Fruit fly (Drosophila melanogaster) whole organism, prepupa: ENCODE results near the gene Pp1-87B.

ENCODE experiments used
- Blimp-1 ChIP-seq: fragments of 200-800 bp; sonication (Bioruptor generic); optimal IDR thresholded peaks from 3 replicates; lab custom pipeline; 2017; ENCODE audit warnings: missing biosample characterization, missing genetic modification characterization, mild to moderate bottlenecking, moderate library complexity, missing genetic modification reagents
- CG10669 ChIP-seq: fragments of 200-800 bp; sonication (Bioruptor generic); optimal IDR thresholded peaks from 3 replicates; lab custom pipeline; 2018; ENCODE audit warnings: missing biosample characterization, mild to moderate bottlenecking, missing genetic modification characterization, moderate library complexity
- CG11294 ChIP-seq: fragments of 200-800 bp; sonication (Bioruptor generic); IDR thresholded peaks from 2 replicates; pipeline ENCODE4 v1.3.6; 2022; ENCODE audit warnings: missing biosample characterization, missing genetic modification characterization
- CG11762 ChIP-seq: fragments of 200-800 bp; sonication (Bioruptor generic); optimal IDR thresholded peaks from 3 replicates; lab custom pipeline; 2016; ENCODE audit warnings: missing biosample characterization, missing genetic modification characterization; ENCODE audit not compliant: insufficient read depth
- CG15336 ChIP-seq: fragments of 200-800 bp; sonication (Bioruptor generic); IDR thresholded peaks from 2 replicates; pipeline ENCODE4 v1.3.6; 2022; ENCODE audit warnings: missing biosample characterization, missing genetic modification characterization
- CG1621 ChIP-seq: fragments of 200-800 bp; sonication (Bioruptor generic); optimal IDR thresholded peaks from 3 replicates; lab custom pipeline; 2018; ENCODE audit warnings: missing biosample characterization, mild to moderate bottlenecking, missing genetic modification characterization
- CG16779 ChIP-seq: fragments of 200-800 bp; sonication (Bioruptor generic); optimal IDR thresholded peaks from 3 replicates; lab custom pipeline; 2017; ENCODE audit warnings: missing biosample characterization, mild to moderate bottlenecking, missing genetic modification characterization
- CG3032 ChIP-seq: fragments of 200-800 bp; optimal IDR thresholded peaks from 2 replicates; lab custom pipeline; 2019; ENCODE audit warnings: missing biosample characterization, mild to moderate bottlenecking, missing genetic modification characterization, moderate library complexity
- CG32006 ChIP-seq: fragments of 200-800 bp; sonication (Bioruptor generic); optimal IDR thresholded peaks from 3 replicates; lab custom pipeline; 2017; ENCODE audit warnings: missing biosample characterization, mild to moderate bottlenecking, missing genetic modification characterization
- CG6276 ChIP-seq: fragments of 200-800 bp; sonication (Bioruptor generic); optimal IDR thresholded peaks from 2 replicates; lab custom pipeline; 2017; ENCODE audit warnings: missing biosample characterization, mild to moderate bottlenecking, missing genetic modification characterization
- CG6792 ChIP-seq: fragments of 200-800 bp; sonication (Bioruptor generic); optimal IDR thresholded peaks from 3 replicates; lab custom pipeline; 2016; ENCODE audit warnings: missing biosample characterization, missing genetic modification characterization
- CG6854 ChIP-seq: fragments of 200-800 bp; sonication (Bioruptor generic); optimal IDR thresholded peaks from 2 replicates; lab custom pipeline; 2017; ENCODE audit warnings: missing biosample characterization, mild to moderate bottlenecking, missing genetic modification characterization
- CG7368 ChIP-seq: fragments of 200-800 bp; sonication (Bioruptor generic); optimal IDR thresholded peaks from 3 replicates; lab custom pipeline; 2016; ENCODE audit warnings: missing biosample characterization, missing genetic modification characterization
- CG8119 ChIP-seq: fragments of 200-800 bp; sonication (Bioruptor generic); IDR thresholded peaks from 3 replicates; pipeline ENCODE4 v1.3.6; 2022; ENCODE audit warnings: missing biosample characterization, missing genetic modification characterization
- CG8319 ChIP-seq: fragments of 200-800 bp; sonication (Bioruptor generic); optimal IDR thresholded peaks from 3 replicates; lab custom pipeline; 2016; ENCODE audit warnings: missing biosample characterization, missing genetic modification characterization
- CG8632 ChIP-seq: fragments of 200-800 bp; sonication (Bioruptor generic); optimal IDR thresholded peaks from 3 replicates; lab custom pipeline; 2016; ENCODE audit warnings: missing biosample characterization, missing genetic modification characterization
- Eip75B ChIP-seq: fragments of 200-800 bp; sonication (Bioruptor generic); optimal IDR thresholded peaks from 3 replicates; lab custom pipeline; 2016; ENCODE audit warnings: missing biosample characterization, missing genetic modification characterization
- Eip78C ChIP-seq: fragments of 200-800 bp; sonication (Bioruptor generic); peaks from one replicate; lab custom pipeline; 2016; ENCODE audit warnings: missing biosample characterization, missing genetic modification characterization
- Eip93F ChIP-seq: fragments of 200-800 bp; sonication (Bioruptor generic); optimal IDR thresholded peaks from 2 replicates; lab custom pipeline; 2016; ENCODE audit warnings: missing biosample characterization, mild to moderate bottlenecking, missing genetic modification characterization
- Ets21C ChIP-seq: fragments of 200-800 bp; sonication (Bioruptor generic); optimal IDR thresholded peaks from 3 replicates; lab custom pipeline; 2016; ENCODE audit warnings: missing biosample characterization, missing genetic modification characterization
- Gug ChIP-seq: fragments of 200-800 bp; sonication (Bioruptor generic); IDR thresholded peaks from 2 replicates; pipeline ENCODE4 v1.3.6; 2022; ENCODE audit warnings: missing biosample characterization, missing genetic modification characterization
- Hr38 ChIP-seq: sonication (Bioruptor generic); optimal IDR thresholded peaks from 2 replicates; lab custom pipeline; 2016; ENCODE audit warnings: missing biosample characterization, missing genetic modification characterization
- Hr39 ChIP-seq: fragments of 200-800 bp; sonication (Bioruptor generic); optimal IDR thresholded peaks from 2 replicates; lab custom pipeline; 2016; ENCODE audit warnings: missing biosample characterization, missing genetic modification characterization
- Met ChIP-seq: fragments of 200-800 bp; sonication (Bioruptor generic); optimal IDR thresholded peaks from 3 replicates; lab custom pipeline; 2016; ENCODE audit warnings: missing biosample characterization, missing genetic modification characterization
- OdsH ChIP-seq: fragments of 200-800 bp; sonication (Bioruptor generic); optimal IDR thresholded peaks from 3 replicates; lab custom pipeline; 2016; ENCODE audit warnings: missing biosample characterization, missing genetic modification characterization
- Smox ChIP-seq: fragments of 200-800 bp; sonication (Bioruptor generic); optimal IDR thresholded peaks from 3 replicates; lab custom pipeline; 2016; ENCODE audit warnings: missing biosample characterization, missing genetic modification characterization
- Sox14 ChIP-seq: fragments of 200-800 bp; sonication (Bioruptor generic); optimal IDR thresholded peaks from 3 replicates; lab custom pipeline; 2016; ENCODE audit warnings: missing biosample characterization, missing genetic modification characterization
- Sox15 ChIP-seq: fragments of 200-800 bp; sonication (Bioruptor generic); optimal IDR thresholded peaks from 3 replicates; lab custom pipeline; 2016; ENCODE audit warnings: missing biosample characterization, missing genetic modification characterization
- achi ChIP-seq: fragments of 200-800 bp; sonication (Bioruptor generic); optimal IDR thresholded peaks from 3 replicates; lab custom pipeline; 2016; ENCODE audit warnings: missing biosample characterization, missing genetic modification characterization
- acj6 ChIP-seq: fragments of 200-800 bp; sonication (Bioruptor generic); optimal IDR thresholded peaks from 3 replicates; lab custom pipeline; 2016; ENCODE audit warnings: missing biosample characterization, missing genetic modification characterization
- cyc ChIP-seq: fragments of 200-800 bp; sonication (Bioruptor generic); optimal IDR thresholded peaks from 3 replicates; lab custom pipeline; 2016; ENCODE audit warnings: missing biosample characterization, missing genetic modification characterization
- dsx ChIP-seq: fragments of 200-800 bp; optimal IDR thresholded peaks from 3 replicates; lab custom pipeline; 2019; ENCODE audit warnings: missing biosample characterization, mild to moderate bottlenecking, missing genetic modification characterization, moderate library complexity; ENCODE audit not compliant: poor library complexity, severe bottlenecking
- eg ChIP-seq: fragments of 200-800 bp; sonication (Bioruptor generic); IDR thresholded peaks from 3 replicates; pipeline ENCODE4 v1.3.6; 2022; ENCODE audit warnings: missing biosample characterization, missing genetic modification characterization
- esn ChIP-seq: fragments of 200-800 bp; sonication (Bioruptor generic); optimal IDR thresholded peaks from 2 replicates; lab custom pipeline; 2016; ENCODE audit warnings: missing biosample characterization, mild to moderate bottlenecking, missing genetic modification characterization, moderate library complexity
- fd85E ChIP-seq: fragments of 200-800 bp; sonication (Bioruptor generic); optimal IDR thresholded peaks from 3 replicates; lab custom pipeline; 2016; ENCODE audit warnings: missing biosample characterization, missing genetic modification characterization
- lz ChIP-seq: fragments of 200-800 bp; sonication (Bioruptor generic); optimal IDR thresholded peaks from 3 replicates; lab custom pipeline; 2016; ENCODE audit warnings: missing biosample characterization, missing genetic modification characterization
- pdm3 ChIP-seq: fragments of 200-800 bp; sonication (Bioruptor generic); optimal IDR thresholded peaks from 3 replicates; lab custom pipeline; 2016; ENCODE audit warnings: missing biosample characterization, missing genetic modification characterization
- spab ChIP-seq: fragments of 200-800 bp; sonication (Bioruptor generic); optimal IDR thresholded peaks from 2 replicates; lab custom pipeline; 2017; ENCODE audit warnings: missing biosample characterization, mild to moderate bottlenecking, missing genetic modification characterization, missing genetic modification reagents
- ss ChIP-seq, 2 experiments: fragments of 200-800 bp; sonication (Bioruptor generic); optimal IDR thresholded peaks; 2 replicates in 1 of 2; 3 replicates in 1 of 2; lab custom pipeline; 2017 to 2018; ENCODE audit warnings: mild to moderate bottlenecking in 2 of 2, missing biosample characterization in 2 of 2, missing genetic modification characterization in 2 of 2, moderate library complexity in 1 of 2
- svp ChIP-seq: fragments of 200-800 bp; sonication (Bioruptor generic); peaks from one replicate; lab custom pipeline; 2016; ENCODE audit warnings: missing biosample characterization, missing genetic modification characterization
- topi ChIP-seq: fragments of 200-800 bp; sonication (Bioruptor generic); optimal IDR thresholded peaks from 3 replicates; lab custom pipeline; 2016; ENCODE audit warnings: missing biosample characterization, missing genetic modification characterization
- vri ChIP-seq: fragments of 200-800 bp; sonication (Bioruptor generic); optimal IDR thresholded peaks from 3 replicates; lab custom pipeline; 2016; ENCODE audit warnings: missing biosample characterization, mild to moderate bottlenecking, missing genetic modification characterization

Gene Pp1-87B

dm6 chr3R:12447353-12447752 is 21.6 kb upstream of the Pp1-87B start, which contains the start of gene vrs:
TSS of gene vrs (plus strand) at chr3R:12447653.
- TF ChIP-seq Ets21C (GFP tag; lab: Kevin White, UChicago) (no peak), dsx (no peak), OdsH (no peak), CG6854 (no peak), CG6276 (GFP tag; lab: Kevin White, UChicago) (no peak), CG15336 (no peak), Gug (GFP tag; lab: Robert Waterston, UW) (no peak), CG11294 (no peak), cyc (GFP tag; lab: Kevin White, UChicago) (no peak)

DNA sequence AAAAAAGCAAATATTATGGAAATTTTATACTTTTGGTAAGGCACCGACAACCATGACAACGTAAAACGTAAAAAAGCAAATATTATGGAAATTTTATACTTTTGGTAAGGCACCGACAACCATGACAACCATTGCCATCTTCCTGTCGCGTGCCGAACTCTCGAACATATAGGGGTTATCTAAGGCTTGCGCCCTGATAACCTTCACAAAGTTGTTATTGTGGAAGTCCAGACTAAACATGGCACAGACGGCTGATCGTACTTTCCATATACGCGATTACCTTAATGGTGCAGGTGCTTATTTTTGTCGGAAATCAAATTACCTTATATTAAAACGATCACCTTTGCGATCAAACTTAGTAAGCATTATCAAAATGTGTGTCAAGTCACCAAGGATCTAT is 19.8 kb upstream of the Pp1-87B start:
- TF ChIP-seq achi (GFP tag; lab: Kevin White, UChicago) (no peak), svp (GFP tag; lab: Kevin White, UChicago) (peak; percentile 95), Blimp-1 (GFP tag; lab: Kevin White, UChicago) (no peak)

- TF ChIP-seq CG8632 (no peak), CG16779 (no peak)
Measured at dm6 chr3R:12443769-12444168, 18.1 kb upstream of the Pp1-87B start.

DNA sequence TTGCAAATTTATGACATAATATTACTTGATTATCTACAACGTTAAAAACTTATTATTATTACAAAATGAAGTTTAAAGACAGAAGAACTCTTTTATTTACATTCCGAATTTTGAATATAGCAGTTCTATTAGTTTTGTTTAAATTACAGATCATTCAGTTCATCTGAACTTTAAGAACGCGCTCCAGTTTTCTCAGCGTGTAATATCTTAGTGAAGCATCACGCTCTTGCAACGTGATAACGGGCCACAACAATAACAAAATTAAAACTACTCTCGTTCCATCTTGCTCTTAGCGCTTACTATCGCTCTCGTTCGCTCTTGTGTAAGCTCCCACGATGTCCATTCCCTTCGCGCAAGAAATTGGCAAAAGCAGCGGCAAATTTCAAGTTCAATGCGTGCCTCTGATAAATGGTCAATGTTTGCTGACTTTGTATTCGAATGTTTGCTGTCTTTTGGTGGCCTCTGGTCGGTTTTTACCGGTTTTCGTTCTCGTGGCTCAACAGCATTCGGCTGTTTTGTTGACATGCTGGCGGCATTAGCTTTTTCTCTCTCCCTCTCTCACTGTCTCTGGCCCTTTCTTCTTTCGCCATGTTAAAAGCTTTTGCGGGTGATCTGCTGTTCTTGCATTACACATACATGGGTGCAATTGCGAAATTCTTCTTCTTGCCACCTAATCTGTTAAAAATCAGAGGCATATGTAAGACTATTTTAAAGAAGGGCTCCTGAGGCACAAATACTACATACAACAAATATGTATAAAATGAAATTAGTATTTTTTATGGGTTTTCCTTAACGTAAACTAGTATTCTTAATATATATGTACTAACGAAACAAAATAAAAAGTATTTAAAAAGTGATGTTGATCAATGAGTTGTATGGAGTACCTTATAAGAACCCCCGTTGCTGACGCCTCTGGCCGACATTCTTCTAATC is 17.1 kb upstream of the Pp1-87B start:
- TF ChIP-seq CG7368 (GFP tag; lab: Kevin White, UChicago), result peak; percentile 21
- TF ChIP-seq cyc (GFP tag; lab: Kevin White, UChicago), result peak; percentile 14
- TF ChIP-seq lz, result peak; percentile 45
- peak; percentile 67 for TF ChIP-seq svp (GFP tag; lab: Kevin White, UChicago)
- peak; percentile 94 for TF ChIP-seq Eip78C (GFP tag; lab: Kevin White, UChicago)
- peak; percentile 47; the same call in 1 of the 2 replicates for TF ChIP-seq Gug (GFP tag; lab: Robert Waterston, UW)
- TF ChIP-seq Ets21C (GFP tag; lab: Kevin White, UChicago), result peak; percentile 5
- TF ChIP-seq CG10669, result peak; percentile 40
- TF ChIP-seq Hr39 (GFP tag; lab: Kevin White, UChicago), result peak; percentile 46
- TF ChIP-seq CG8119 (GFP tag; lab: Robert Waterston, UW), result peak; percentile 39; the same call in 2 of the 3 replicates
- TF ChIP-seq Hr38 (GFP tag; lab: Kevin White, UChicago), result no peak
- TF ChIP-seq vri, result peak; percentile 64
- TF ChIP-seq dsx, result peak; percentile 88
- TF ChIP-seq CG6854, result peak; percentile 42
- TF ChIP-seq Sox15 (GFP tag; lab: Kevin White, UChicago), result no peak
- TF ChIP-seq Smox (GFP tag; lab: Kevin White, UChicago), result peak; percentile 17
- TF ChIP-seq acj6, result peak; percentile 35
- TF ChIP-seq CG3032 (tag; lab: Kevin White, UChicago), result peak; percentile 29
- TF ChIP-seq eg, result peak; percentile 60; the same call in 1 of the 3 replicates
- TF ChIP-seq CG6276 (GFP tag; lab: Kevin White, UChicago), result peak; percentile 65
- TF ChIP-seq CG8319, result no peak
- peak; percentile 11 for TF ChIP-seq CG11762
- no peak for TF ChIP-seq Blimp-1 (GFP tag; lab: Kevin White, UChicago)
- TF ChIP-seq CG1621 (tag; lab: Kevin White, UChicago), result no peak
- TF ChIP-seq Sox14 (GFP tag; lab: Kevin White, UChicago), result peak; percentile 39
- TF ChIP-seq CG8632, result no peak
- TF ChIP-seq Met (GFP tag; lab: Kevin White, UChicago), result peak; percentile 63
- TF ChIP-seq CG32006 (GFP tag; lab: Kevin White, UChicago), result peak; percentile 65
- peak; percentile 68 for TF ChIP-seq CG15336
- TF ChIP-seq esn, result peak; percentile 54
- peak; percentile 11 to 41 for TF ChIP-seq ss (GFP tag; optimal IDR thresholded peaks at IDR 0.05; lab: Kevin White, UChicago)
- TF ChIP-seq spab (GFP tag; lab: Kevin White, UChicago), result no peak
- TF ChIP-seq topi, result peak; percentile 50
- TF ChIP-seq CG16779, result no peak
- TF ChIP-seq Eip75B, result peak; percentile 51
- TF ChIP-seq fd85E (GFP tag; lab: Kevin White, UChicago), result no peak
- TF ChIP-seq CG6792 (GFP tag; lab: Kevin White, UChicago), result peak; percentile 19
- TF ChIP-seq pdm3 (GFP tag; lab: Kevin White, UChicago), result peak; percentile 70
- TF ChIP-seq Eip93F (GFP tag; lab: Kevin White, UChicago), result no peak
